Fruit fly (Drosophila melanogaster) whole organism, prepupa: ENCODE results near the gene CG42397.

Experiments
- CG11294 ChIP-seq: fragments of 200-800 bp; sonication (Bioruptor generic); IDR thresholded peaks from 2 replicates; pipeline ENCODE4 v1.3.6; 2022; ENCODE audit warnings: missing biosample characterization, missing genetic modification characterization
- CG3032 ChIP-seq: fragments of 200-800 bp; optimal IDR thresholded peaks from 2 replicates; lab custom pipeline; 2019; ENCODE audit warnings: missing biosample characterization, mild to moderate bottlenecking, missing genetic modification characterization, moderate library complexity
- CG3919 ChIP-seq: fragments of 200-800 bp; sonication (Bioruptor generic); optimal IDR thresholded peaks from 3 replicates; lab custom pipeline; 2016; ENCODE audit warnings: missing biosample characterization, missing genetic modification characterization
- Ets96B ChIP-seq: fragments of 200-800 bp; optimal IDR thresholded peaks from 2 replicates; lab custom pipeline; 2019; ENCODE audit warnings: missing biosample characterization, mild to moderate bottlenecking, missing genetic modification characterization, moderate library complexity

CG42397 gene

DNA sequence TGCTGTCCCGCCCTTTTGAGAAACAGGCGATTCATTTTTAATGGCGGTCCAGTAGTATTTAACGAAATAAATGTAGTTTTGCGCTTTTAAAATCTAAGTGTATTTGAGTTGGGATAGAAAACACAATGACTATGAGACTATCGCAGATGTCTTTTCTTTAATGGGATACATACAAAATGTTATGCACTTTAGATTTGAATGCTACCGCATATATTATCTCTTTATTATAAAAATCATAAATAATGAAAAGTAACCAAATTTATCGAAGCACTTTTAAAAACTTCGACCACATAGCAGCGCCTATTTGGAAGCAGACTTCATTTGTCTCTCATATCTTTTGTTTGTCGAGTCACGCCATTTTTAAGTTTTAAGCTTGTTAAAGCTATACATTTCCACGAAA, 48.9 kb downstream of the CG42397 start, which contains the start of gene SdhAL:
Gene SdhAL (minus strand): TSS at position 101 of the 400 bp plus-strand sequence.
- TF ChIP-seq CG3032 (tag; lab: Kevin White, UChicago), result no peak
- no peak for TF ChIP-seq Ets96B (tag; lab: Kevin White, UChicago)
- TF ChIP-seq CG3919 (GFP tag; lab: Kevin White, UChicago), result no peak
- TF ChIP-seq CG11294 (GFP tag; lab: Robert Waterston, UW), result no peak
- TF ChIP-seq, all 60 proteins: peak for 0
